Fruit fly (Drosophila melanogaster): ENCODE results near the gene PGRP-SB1.

Gene PGRP-SB1

dm6 chr3L:16751487-16752054, 23.8 kb upstream of the PGRP-SB1 start:
- TF ChIP-seq CTCF (optimal IDR thresholded peaks at IDR 0.05), result no peak
- TF ChIP-seq CG8478 (optimal IDR thresholded peaks at IDR 0.05), result no peak

dm6 chr3L:16750750-16751149, 23.0 kb upstream of the PGRP-SB1 start:
- TF ChIP-seq CG8478 (optimal IDR thresholded peaks at IDR 0.05), result no peak

- TF ChIP-seq CG8478 (optimal IDR thresholded peaks at IDR 0.05), result no peak
- no peak for TF ChIP-seq CTCF (optimal IDR thresholded peaks at IDR 0.05)
Measured at dm6 chr3L:16749726-16750125, 21.9 kb upstream of the PGRP-SB1 start.

DNA sequence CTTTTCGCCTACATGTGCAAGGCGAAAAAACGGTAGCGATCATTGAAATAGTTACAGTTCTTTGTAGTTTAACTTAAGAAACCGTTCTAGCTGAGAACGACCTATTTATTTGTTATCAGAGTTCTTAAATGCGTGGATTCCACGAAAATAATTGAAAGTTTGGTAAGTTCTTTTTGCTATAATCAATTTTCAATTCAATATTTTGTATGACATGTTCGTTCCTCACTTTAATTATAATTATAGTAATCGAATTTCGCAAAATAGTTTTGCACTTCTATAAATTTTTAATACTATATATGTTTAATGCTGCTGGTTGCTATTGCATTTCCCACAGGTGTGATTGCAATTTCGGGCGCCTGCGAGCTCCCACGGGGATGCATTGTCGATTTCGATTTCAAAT, 20.6 kb upstream of the PGRP-SB1 start:
- TF ChIP-seq CG8478 (optimal IDR thresholded peaks at IDR 0.05), result no peak
- no peak for TF ChIP-seq CTCF (optimal IDR thresholded peaks at IDR 0.05)

DNA sequence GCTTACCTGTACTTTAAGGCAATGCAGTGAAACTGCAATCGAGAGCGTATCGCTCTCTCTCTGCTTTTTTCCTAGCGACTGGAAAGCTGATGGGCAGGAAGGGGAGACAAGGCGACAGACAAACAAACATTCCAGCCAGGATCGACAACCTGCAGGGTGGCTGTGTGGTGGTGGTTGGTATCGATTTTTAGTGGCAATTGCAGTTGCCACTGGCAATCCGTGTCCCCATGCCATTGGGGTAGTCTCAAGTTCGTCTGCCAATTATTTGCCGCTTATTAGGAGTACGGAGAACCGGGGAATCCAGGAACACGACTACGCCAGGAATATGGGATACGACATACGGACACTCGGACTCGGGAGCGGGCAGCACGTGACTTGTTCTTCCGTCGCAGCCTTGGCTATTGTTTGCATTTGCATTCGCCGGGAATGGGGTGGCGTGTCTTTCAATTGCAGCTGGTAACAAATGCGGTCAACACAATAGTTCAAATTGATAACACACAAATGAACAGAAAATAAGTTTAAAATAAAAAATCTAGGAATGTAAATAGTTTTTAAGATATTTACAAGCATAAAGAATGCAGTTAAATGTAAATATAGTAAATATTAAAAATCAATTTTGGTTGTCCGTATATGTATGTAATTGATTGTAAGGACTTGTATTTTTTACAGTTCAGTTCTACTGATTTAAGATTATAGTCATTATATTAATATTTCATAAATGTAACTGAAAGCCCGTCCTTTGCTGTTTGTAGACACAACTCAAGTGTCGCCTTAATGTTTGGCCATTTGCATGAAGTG, 19.0 kb upstream of the PGRP-SB1 start:
- TF ChIP-seq CTCF (optimal IDR thresholded peaks at IDR 0.05), result no peak
- TF ChIP-seq CG8478 (optimal IDR thresholded peaks at IDR 0.05), result no peak

DNA sequence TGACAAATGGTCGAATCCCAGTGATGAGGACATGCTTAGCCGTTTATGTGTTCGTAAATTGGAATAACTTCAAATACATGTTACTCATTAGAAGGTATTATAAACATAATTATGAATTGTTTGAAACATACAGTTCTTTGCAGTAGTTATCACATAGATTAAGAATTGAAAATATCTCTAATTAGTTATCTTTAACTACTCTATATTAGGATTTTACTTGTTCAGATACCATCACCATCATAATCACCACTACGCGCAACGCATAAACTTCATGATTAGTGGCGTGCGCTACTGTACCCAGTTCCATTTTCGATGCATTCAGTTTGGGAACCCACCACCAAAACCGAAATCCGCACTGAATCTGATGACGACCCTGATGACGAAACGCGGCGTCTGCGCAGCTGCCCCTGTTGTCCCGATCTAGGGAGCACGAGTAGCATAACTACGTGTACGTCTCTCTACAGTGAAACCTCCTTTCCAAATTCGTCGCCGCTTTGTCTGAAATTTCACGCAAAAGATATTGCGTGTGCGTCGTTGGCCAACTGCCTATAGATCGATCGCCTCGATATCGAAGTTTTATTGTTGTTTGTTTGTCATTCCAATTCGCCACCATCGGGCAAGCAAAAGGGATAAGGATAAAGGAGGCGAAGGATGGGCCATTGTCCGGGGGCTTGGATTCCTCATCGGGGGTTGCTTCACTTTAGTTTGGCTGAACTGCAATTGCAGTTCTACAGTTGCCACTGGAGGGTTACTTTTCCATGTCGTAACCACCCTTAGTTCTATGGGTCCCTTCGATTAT, 16.3 kb upstream of the PGRP-SB1 start:
- TF ChIP-seq CTCF (optimal IDR thresholded peaks at IDR 0.05), result no peak
- no peak for TF ChIP-seq CG8478 (optimal IDR thresholded peaks at IDR 0.05)

DNA sequence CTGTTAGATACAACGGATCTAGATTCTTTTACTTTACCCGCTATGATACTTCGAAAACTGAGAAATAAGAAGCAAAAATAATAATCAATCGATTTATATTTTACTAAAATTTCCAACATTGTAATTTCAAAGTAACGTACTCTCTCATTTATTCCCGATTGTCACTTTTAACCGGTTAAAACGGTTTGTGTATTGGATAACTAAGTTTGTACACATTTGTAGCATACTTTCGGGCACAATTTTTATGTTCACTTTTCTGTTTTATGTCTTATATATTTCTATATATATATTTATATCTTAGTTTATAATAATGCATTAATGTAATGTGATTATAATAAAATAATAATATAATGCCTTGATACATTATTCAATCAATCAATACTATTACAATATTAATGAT, 13.9 kb upstream of the PGRP-SB1 start:
- TF ChIP-seq CG8478 (optimal IDR thresholded peaks at IDR 0.05) (no peak), CTCF (optimal IDR thresholded peaks at IDR 0.05) (no peak)

DNA sequence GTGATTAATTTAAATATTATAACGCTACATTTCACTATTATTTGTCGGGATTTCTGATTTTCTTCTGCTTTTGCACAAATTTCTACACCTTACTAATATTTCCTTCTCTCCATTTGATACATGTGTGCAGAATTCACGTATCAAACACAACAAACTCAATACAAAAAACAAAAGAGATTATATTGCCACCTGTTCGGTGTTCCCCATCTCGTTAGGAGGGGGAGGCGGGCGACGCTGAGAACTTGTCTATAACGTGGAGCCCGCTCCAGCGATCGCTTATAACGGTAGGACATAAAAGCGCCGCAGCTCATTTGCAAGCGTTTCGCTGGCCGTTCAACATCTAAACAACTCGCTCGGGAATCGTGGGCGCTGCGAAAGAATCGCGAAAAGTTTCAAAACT, 5.5 kb upstream of the PGRP-SB1 start, which contains the start of gene CG9701:
Gene CG9701 (plus strand): TSS at position 301 of the 400 bp plus-strand sequence.
- TF ChIP-seq CG8478 (optimal IDR thresholded peaks at IDR 0.05), result no peak
- no peak for TF ChIP-seq CTCF (optimal IDR thresholded peaks at IDR 0.05)

dm6 chr3L:16730645-16731044, 2.9 kb upstream of the PGRP-SB1 start, which contains the start of gene Dbp73D:
Dbp73D (minus strand) TSS chr3L:16730818.
- no peak for TF ChIP-seq CTCF (optimal IDR thresholded peaks at IDR 0.05)
- no peak for TF ChIP-seq CG8478 (optimal IDR thresholded peaks at IDR 0.05)

DNA sequence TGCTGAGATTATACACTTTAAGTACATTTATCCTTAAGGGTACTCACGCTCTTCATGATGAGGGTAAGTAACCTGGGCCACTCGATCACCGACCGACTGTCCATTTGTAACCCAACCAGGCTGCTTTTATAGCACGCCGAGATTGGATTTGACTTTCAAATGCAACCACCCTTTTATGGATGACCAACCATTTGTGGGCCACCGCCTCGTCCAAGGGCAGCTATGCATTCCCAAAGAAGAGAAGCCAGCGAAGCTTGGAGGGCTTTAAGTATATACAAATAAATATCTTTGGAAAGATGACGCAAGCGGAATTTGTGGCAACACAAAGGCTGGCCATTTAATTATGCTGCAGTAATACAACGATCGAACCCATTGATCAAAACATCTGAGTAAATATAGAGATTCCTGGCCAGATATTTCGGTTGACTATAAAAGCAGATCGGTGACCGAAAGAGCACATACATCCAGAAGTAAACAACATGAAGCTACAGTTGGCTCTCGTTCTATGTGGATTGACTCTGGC, 1.7 kb downstream of the PGRP-SB1 start, which contains the start of the genes CG13026 and PGRP-SB2:
Gene CG13026 (minus strand): TSS at position 101 of the 523 bp plus-strand sequence.
Gene PGRP-SB2 (plus strand): TSS at position 473 of the 523 bp plus-strand sequence.
- no peak for TF ChIP-seq CTCF (optimal IDR thresholded peaks at IDR 0.05)
- no peak for TF ChIP-seq CG8478 (optimal IDR thresholded peaks at IDR 0.05)

dm6 chr3L:16724561-16724960, 3.2 kb downstream of the PGRP-SB1 start, which contains the start of gene CG13031:
CG13031 (plus strand) TSS chr3L:16724861.
- TF ChIP-seq CG8478 (optimal IDR thresholded peaks at IDR 0.05) (no peak), CTCF (optimal IDR thresholded peaks at IDR 0.05) (no peak)

DNA sequence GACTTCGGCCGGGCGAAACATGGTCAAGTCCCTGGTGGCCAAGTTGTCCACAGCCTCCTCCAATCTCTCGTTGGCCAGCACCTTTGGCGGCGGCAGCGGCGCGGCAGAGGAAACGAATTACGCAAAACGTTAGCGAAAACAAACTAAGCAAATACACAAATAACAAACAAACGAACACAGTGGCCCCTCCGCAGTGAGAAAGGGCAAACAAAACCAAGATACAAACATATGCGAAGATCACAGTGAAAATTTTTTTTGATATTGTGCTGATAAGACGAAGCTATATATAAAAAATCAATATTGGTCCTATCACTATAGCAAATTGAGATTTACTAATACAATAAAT, 13.6 kb downstream of the PGRP-SB1 start:
- TF ChIP-seq CG8478 (optimal IDR thresholded peaks at IDR 0.05), result no peak
- no peak for TF ChIP-seq CTCF (optimal IDR thresholded peaks at IDR 0.05)

dm6 chr3L:16713446-16714192, 14.2 kb downstream of the PGRP-SB1 start:
- TF ChIP-seq CTCF (optimal IDR thresholded peaks at IDR 0.05), result peak in 1 of 2 experiments; percentile 16
- no peak for TF ChIP-seq CG8478 (optimal IDR thresholded peaks at IDR 0.05)

DNA sequence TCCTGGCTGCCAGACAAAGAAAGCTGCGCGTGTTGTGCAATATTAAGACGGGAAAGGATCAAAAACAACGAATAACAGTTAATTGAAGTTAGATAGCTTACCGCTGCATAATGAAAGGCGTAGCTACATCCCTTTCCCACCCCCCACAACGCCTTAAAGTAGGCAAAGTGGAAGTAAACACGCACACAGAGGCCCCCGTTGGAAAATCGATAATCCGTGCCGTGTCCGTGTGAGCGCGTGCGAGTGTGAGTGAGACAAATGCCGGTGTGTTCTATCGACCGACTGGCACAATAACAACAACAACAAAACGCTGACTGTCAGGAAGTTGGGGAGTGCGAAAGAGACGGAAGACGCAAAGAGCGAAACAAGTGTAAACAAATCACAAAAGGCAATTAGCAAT, 15.4 kb downstream of the PGRP-SB1 start:
- peak in 1 of 2 experiments; percentile 40 for TF ChIP-seq CTCF (optimal IDR thresholded peaks at IDR 0.05)
- no peak for TF ChIP-seq CG8478 (optimal IDR thresholded peaks at IDR 0.05)
